Fruit fly (Drosophila melanogaster) whole organism, wandering third instar larva: ENCODE measurements around the gene CG15142.

Experiments used
- Dfd ChIP-seq: fragments of >200 bp; optimal IDR thresholded peaks from 2 replicates; lab custom pipeline; 2017; ENCODE audit warnings: missing biosample characterization, missing genetic modification characterization
- Rel ChIP-seq, 2 experiments: fragments of 200-800 bp; sonication (Bioruptor generic) in 1 of 2; optimal IDR thresholded peaks; 2 replicates in 1 of 2; 3 replicates in 1 of 2; lab custom pipeline; 2016 to 2019; ENCODE audit warnings: mild to moderate bottlenecking in 2 of 2, missing biosample characterization in 2 of 2, missing genetic modification characterization in 2 of 2, moderate library complexity in 1 of 2
- psq ChIP-seq: fragments of 200-800 bp; sonication (Bioruptor generic); optimal IDR thresholded peaks from 3 replicates; lab custom pipeline; 2017; ENCODE audit warnings: missing biosample characterization, mild to moderate bottlenecking, missing genetic modification characterization, moderate library complexity
- rgr ChIP-seq: fragments of 200-800 bp; sonication (Bioruptor generic); optimal IDR thresholded peaks from 3 replicates; lab custom pipeline; 2016; ENCODE audit warnings: missing biosample characterization, mild to moderate bottlenecking, missing genetic modification characterization
- tai ChIP-seq: sonication (Bioruptor generic); optimal IDR thresholded peaks from 2 replicates; lab custom pipeline; 2016; ENCODE audit warnings: missing biosample characterization, missing genetic modification characterization

DNA sequence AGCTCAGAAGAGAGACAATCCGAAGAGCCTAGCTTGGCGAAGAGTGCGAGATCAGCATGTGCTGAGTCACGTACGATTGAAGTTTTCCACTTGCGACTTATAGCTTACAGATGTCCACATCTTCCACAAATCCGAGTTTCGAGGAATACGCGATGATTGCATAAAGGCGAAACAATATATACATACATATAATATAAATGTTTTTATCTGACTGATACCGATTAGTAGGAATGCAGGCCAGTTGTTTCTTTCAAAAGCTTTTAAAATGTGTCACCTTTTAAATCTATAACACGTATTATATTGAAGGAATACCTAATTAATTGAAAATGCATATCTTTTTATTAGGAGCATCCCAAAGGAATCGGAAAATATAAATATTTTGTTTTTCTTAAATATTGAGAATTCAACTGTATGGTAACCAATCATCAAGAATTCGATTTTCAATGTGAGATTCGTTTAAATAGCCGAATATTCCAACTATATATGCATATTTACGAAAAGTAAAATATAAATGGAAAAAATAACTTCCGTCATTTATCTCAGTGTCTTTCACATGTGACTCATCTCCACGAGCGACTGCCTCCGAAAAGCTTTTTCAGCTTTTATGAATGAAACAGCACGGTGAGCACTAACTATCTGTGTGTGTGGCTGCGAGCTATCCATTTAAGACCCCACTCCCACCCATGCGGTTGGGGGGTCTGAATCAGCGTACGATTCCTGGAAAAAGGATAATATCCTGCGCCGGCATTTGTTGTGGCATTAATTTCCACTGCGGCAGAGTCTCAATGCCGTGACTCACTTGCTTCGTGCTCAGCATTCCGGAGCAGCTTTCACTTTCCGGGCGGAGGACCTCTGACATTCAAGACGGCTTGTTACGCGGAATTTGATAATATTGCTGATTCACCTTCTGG is 47.9 kb downstream of the CG15142 start:
- TF ChIP-seq psq (GFP tag; lab: Kevin White, UChicago) (peak; percentile 65), rgr (GFP tag; lab: Kevin White, UChicago) (peak; percentile 86), Dfd (GFP tag; lab: Kevin White, UChicago) (no peak), tai (GFP tag; lab: Kevin White, UChicago) (peak; percentile 8), Rel (GFP tag; optimal IDR thresholded peaks at IDR 0.05; lab: Kevin White, UChicago) (no peak), Rel (tag; optimal IDR thresholded peaks at IDR 0.05; lab: Kevin White, UChicago) (no peak)
